Fruit fly (Drosophila melanogaster) whole organism, embryonic: Measurements from ENCODE around the gene sti.
A peak's percentile ranks its signal among the peaks of the same experiment; 100 is the strongest.

Source experiments
- Adf1 ChIP-seq: fragments of 200-800 bp; sonication (Bioruptor generic); IDR thresholded peaks from 2 replicates; pipeline ENCODE4 v1.3.6; 2022; ENCODE audit warnings: missing biosample characterization, missing genetic modification characterization
- BEAF-32 ChIP-seq: fragments of 200-800 bp; sonication (Bioruptor generic); optimal IDR thresholded peaks from 3 replicates; lab custom pipeline; 2017; ENCODE audit warnings: missing biosample characterization, missing genetic modification characterization, mild to moderate bottlenecking, moderate library complexity, missing genetic modification reagents
- CG10274 ChIP-seq: fragments of 200-800 bp; sonication (Bioruptor generic); optimal IDR thresholded peaks from 3 replicates; lab custom pipeline; 2017; ENCODE audit warnings: missing biosample characterization, mild to moderate bottlenecking, missing genetic modification characterization
- CG11695 ChIP-seq: fragments of 200-800 bp; sonication (Bioruptor generic); IDR thresholded peaks from 3 replicates; pipeline ENCODE4 v1.3.6; 2022; ENCODE audit warnings: missing biosample characterization, missing genetic modification characterization
- CG12391 ChIP-seq: fragments of 200-800 bp; sonication (Bioruptor generic); optimal IDR thresholded peaks from 3 replicates; lab custom pipeline; 2018; ENCODE audit warnings: missing biosample characterization, mild to moderate bottlenecking, missing genetic modification characterization, moderate library complexity
- CG16813 ChIP-seq: fragments of 200-800 bp; sonication (Bioruptor generic); IDR thresholded peaks from 3 replicates; pipeline ENCODE4 v1.3.6; 2022; ENCODE audit warnings: missing biosample characterization, missing genetic modification characterization; ENCODE audit not compliant: partially characterized antibody
- CG17612 ChIP-seq: fragments of 200-800 bp; sonication (Bioruptor generic); IDR thresholded peaks from 2 replicates; pipeline ENCODE4 v1.3.6; 2022; ENCODE audit warnings: missing biosample characterization, missing genetic modification characterization
- CG1832 ChIP-seq: fragments of 200-800 bp; sonication (Bioruptor generic); optimal IDR thresholded peaks from 2 replicates; lab custom pipeline; 2017; ENCODE audit warnings: missing biosample characterization, mild to moderate bottlenecking, missing genetic modification characterization, inconsistent platforms
- CG2120 ChIP-seq: fragments of 200-800 bp; sonication (Bioruptor generic); optimal IDR thresholded peaks from 3 replicates; lab custom pipeline; 2016; ENCODE audit warnings: missing biosample characterization, missing genetic modification characterization
- CG2199 ChIP-seq: fragments of 200-800 bp; sonication (Bioruptor generic); IDR thresholded peaks from 3 replicates; pipeline ENCODE4 v1.3.6; 2022; ENCODE audit warnings: missing biosample characterization, missing genetic modification characterization
- CG30431 ChIP-seq: fragments of 200-800 bp; sonication (Bioruptor generic); optimal IDR thresholded peaks from 2 replicates; lab custom pipeline; 2017; ENCODE audit warnings: missing biosample characterization, missing genetic modification characterization
- CG3281 ChIP-seq: fragments of 200-800 bp; sonication (Bioruptor generic); optimal IDR thresholded peaks from 3 replicates; lab custom pipeline; 2017; ENCODE audit warnings: missing biosample characterization, mild to moderate bottlenecking, missing genetic modification characterization
- CG33557 ChIP-seq: fragments of 200-800 bp; sonication (Bioruptor generic); optimal IDR thresholded peaks from 2 replicates; lab custom pipeline; 2019; ENCODE audit warnings: missing biosample characterization, mild to moderate bottlenecking, missing genetic modification characterization, moderate library complexity
- CG4360 ChIP-seq: fragments of 200-800 bp; sonication (Bioruptor generic); IDR thresholded peaks from 2 replicates; pipeline ENCODE4 v1.3.6; 2022; ENCODE audit warnings: missing biosample characterization, missing genetic modification characterization
- CG4820 ChIP-seq: fragments of 200-800 bp; sonication (Bioruptor generic); optimal IDR thresholded peaks from 3 replicates; lab custom pipeline; 2016; ENCODE audit warnings: missing biosample characterization, missing genetic modification characterization
- CG7357 ChIP-seq: fragments of 200-800 bp; sonication (Bioruptor generic); IDR thresholded peaks from 3 replicates; pipeline ENCODE4 v1.3.6; 2022; ENCODE audit warnings: missing biosample characterization, missing genetic modification characterization
- CG9437 ChIP-seq: fragments of 200-800 bp; sonication (Bioruptor generic); optimal IDR thresholded peaks from 2 replicates; lab custom pipeline; 2018; ENCODE audit warnings: missing biosample characterization, mild to moderate bottlenecking, missing genetic modification characterization
- CG9609 ChIP-seq: fragments of 200-800 bp; sonication (Bioruptor generic); optimal IDR thresholded peaks from 3 replicates; lab custom pipeline; 2016; ENCODE audit warnings: missing biosample characterization, missing genetic modification characterization
- CG9727 ChIP-seq: fragments of 200-800 bp; sonication (Bioruptor generic); optimal IDR thresholded peaks from 3 replicates; lab custom pipeline; 2017; ENCODE audit warnings: missing biosample characterization, mild to moderate bottlenecking, missing genetic modification characterization
- CG9817 ChIP-seq: fragments of 200-800 bp; sonication (Bioruptor generic); optimal IDR thresholded peaks from 2 replicates; lab custom pipeline; 2018; ENCODE audit warnings: missing biosample characterization, mild to moderate bottlenecking, missing genetic modification characterization, moderate library complexity
- Dek ChIP-seq: fragments of 200-800 bp; sonication (Bioruptor generic); optimal IDR thresholded peaks from 3 replicates; lab custom pipeline; 2019; ENCODE audit warnings: missing biosample characterization, mild to moderate bottlenecking, missing genetic modification characterization, moderate library complexity
- Gsc ChIP-seq: fragments of 200-800 bp; sonication (Bioruptor generic); IDR thresholded peaks from 2 replicates; pipeline ENCODE4 v1.3.6; 2022; ENCODE audit warnings: missing biosample characterization, missing genetic modification characterization
- MBD-R2 ChIP-seq: fragments of 200-800 bp; sonication (Bioruptor generic); IDR thresholded peaks from 2 replicates; pipeline ENCODE4 v1.3.6; 2022; ENCODE audit warnings: missing biosample characterization, missing genetic modification characterization
- MTF-1 ChIP-seq: fragments of 200-800 bp; sonication (Bioruptor generic); optimal IDR thresholded peaks from 2 replicates; lab custom pipeline; 2018; ENCODE audit warnings: missing biosample characterization, mild to moderate bottlenecking, missing genetic modification characterization, borderline replicate concordance
- Mes4 ChIP-seq: fragments of 200-800 bp; sonication (Bioruptor generic); optimal IDR thresholded peaks from 2 replicates; lab custom pipeline; 2016; ENCODE audit warnings: missing biosample characterization, missing genetic modification characterization
- Poxn ChIP-seq: fragments of 200-800 bp; sonication (Bioruptor generic); IDR thresholded peaks from 2 replicates; pipeline ENCODE4 v1.3.6; 2022; ENCODE audit warnings: missing biosample characterization, missing genetic modification characterization
- Side ChIP-seq: fragments of 200-800 bp; sonication (Bioruptor generic); optimal IDR thresholded peaks from 2 replicates; lab custom pipeline; 2016; ENCODE audit warnings: missing biosample characterization, missing genetic modification characterization
- Sry-δ ChIP-seq: fragments of 200-800 bp; sonication (Bioruptor generic); optimal IDR thresholded peaks from 2 replicates; lab custom pipeline; 2016; ENCODE audit warnings: missing biosample characterization, missing genetic modification characterization
- Stat92E ChIP-seq, 3 experiments: fragments of >200 bp in 2 of 3; fragments of 200-800 bp in 1 of 3; sonication (Bioruptor generic) in 1 of 3; optimal IDR thresholded peaks; 2 replicates each; lab custom pipeline; 2017 to 2019; ENCODE audit warnings: missing biosample characterization in 3 of 3, missing genetic modification characterization in 3 of 3, mild to moderate bottlenecking in 1 of 3, moderate library complexity in 1 of 3
- Xrp1 ChIP-seq: fragments of 200-800 bp; sonication (Bioruptor generic); IDR thresholded peaks from 2 replicates; pipeline ENCODE4 v1.3.6; 2022; ENCODE audit warnings: missing biosample characterization, missing genetic modification characterization
- aop ChIP-seq: fragments of 200-800 bp; sonication (Bioruptor generic); IDR thresholded peaks from 2 replicates; pipeline ENCODE4 v1.3.6; 2022; ENCODE audit warnings: missing biosample characterization, missing genetic modification characterization
- ap ChIP-seq: fragments of 200-800 bp; sonication (Bioruptor generic); IDR thresholded peaks from 2 replicates; pipeline ENCODE4 v1.3.6; 2022; ENCODE audit warnings: missing biosample characterization, missing genetic modification characterization
- ase ChIP-seq: fragments of 200-800 bp; sonication (Bioruptor generic); IDR thresholded peaks from 3 replicates; pipeline ENCODE4 v1.3.6; 2022; ENCODE audit warnings: missing biosample characterization, missing genetic modification characterization
- bigmax ChIP-seq: fragments of 200-800 bp; sonication (Bioruptor generic); optimal IDR thresholded peaks from 2 replicates; lab custom pipeline; 2018; ENCODE audit warnings: missing biosample characterization, mild to moderate bottlenecking, missing genetic modification characterization
- dati ChIP-seq: fragments of 200-800 bp; sonication (Bioruptor generic); IDR thresholded peaks from 2 replicates; pipeline ENCODE4 v1.3.6; 2022; ENCODE audit warnings: missing biosample characterization, missing genetic modification characterization
- dmrt11E ChIP-seq: fragments of 200-800 bp; sonication (Bioruptor generic); optimal IDR thresholded peaks from 3 replicates; lab custom pipeline; 2018; ENCODE audit warnings: missing biosample characterization, mild to moderate bottlenecking, missing genetic modification characterization, moderate library complexity
- lov ChIP-seq, 2 experiments: fragments of 200-800 bp in 1 of 2; fragments of >200 bp in 1 of 2; sonication (Bioruptor generic) in 1 of 2; IDR thresholded peaks in 1 of 2; optimal IDR thresholded peaks in 1 of 2; 2 replicates in 1 of 2; 3 replicates in 1 of 2; pipeline versions ENCODE4 v1.3.6 to Lab custom; 2017 to 2022; ENCODE audit warnings: missing biosample characterization in 1 of 2, missing genetic modification characterization in 1 of 2
- nerfin-2 ChIP-seq: fragments of 200-800 bp; sonication (Bioruptor generic); IDR thresholded peaks from 2 replicates; pipeline ENCODE4 v1.3.6; 2022; ENCODE audit warnings: missing biosample characterization, missing genetic modification characterization; ENCODE audit not compliant: partially characterized antibody
- prd ChIP-seq, 3 experiments: fragments of >200 bp in 2 of 3; fragments of 200-800 bp in 1 of 3; sonication (Bioruptor generic) in 1 of 3; optimal IDR thresholded peaks in 2 of 3; IDR thresholded peaks in 1 of 3; 2 replicates in 2 of 3; 3 replicates in 1 of 3; pipeline versions ENCODE4 v1.3.6 to Lab custom; 2017 to 2022; ENCODE audit warnings: missing biosample characterization in 1 of 3, missing genetic modification characterization in 1 of 3
- ranshi ChIP-seq: fragments of 200-800 bp; sonication (Bioruptor generic); IDR thresholded peaks from 2 replicates; pipeline ENCODE4 v1.3.6; 2022; ENCODE audit warnings: missing biosample characterization, missing genetic modification characterization
- salm ChIP-seq: fragments of 200-800 bp; sonication (Bioruptor generic); optimal IDR thresholded peaks from 2 replicates; lab custom pipeline; 2018; ENCODE audit warnings: missing biosample characterization, mild to moderate bottlenecking, missing genetic modification characterization
- sens-2 ChIP-seq: fragments of 200-800 bp; sonication (Bioruptor generic); IDR thresholded peaks from 2 replicates; pipeline ENCODE4 v1.3.6; 2022; ENCODE audit warnings: missing biosample characterization, missing genetic modification characterization
- shn ChIP-seq: fragments of 200-800 bp; sonication (Bioruptor generic); optimal IDR thresholded peaks from 3 replicates; lab custom pipeline; 2016; ENCODE audit warnings: missing biosample characterization, missing genetic modification characterization
- slp2 ChIP-seq: fragments of 200-800 bp; sonication (Bioruptor generic); optimal IDR thresholded peaks from 2 replicates; lab custom pipeline; 2016; ENCODE audit warnings: missing biosample characterization, missing genetic modification characterization
- so ChIP-seq: fragments of 200-800 bp; sonication (Bioruptor generic); IDR thresholded peaks from 3 replicates; pipeline ENCODE4 v1.3.6; 2022; ENCODE audit warnings: missing biosample characterization, missing genetic modification characterization
- sqz ChIP-seq: fragments of 200-800 bp; sonication (Bioruptor generic); optimal IDR thresholded peaks from 3 replicates; lab custom pipeline; 2018; ENCODE audit warnings: missing biosample characterization, mild to moderate bottlenecking, missing genetic modification characterization
- sr ChIP-seq: fragments of 200-800 bp; sonication (Bioruptor generic); IDR thresholded peaks from 3 replicates; pipeline ENCODE4 v1.3.6; 2022; ENCODE audit warnings: missing biosample characterization, missing genetic modification characterization
- wdn ChIP-seq: fragments of 200-800 bp; sonication (Bioruptor generic); IDR thresholded peaks from 2 replicates; pipeline ENCODE4 v1.3.6; 2022; ENCODE audit warnings: missing biosample characterization, missing genetic modification characterization

sti gene

dm6 chr3L:12490418-12491035, 24.1 kb downstream of the sti start, which contains the start of gene CG10660 (continued):
- TF ChIP-seq Side (GFP tag; lab: Kevin White, UChicago) (peak; percentile 67), so (peak; percentile 91), dati (GFP tag; lab: Robert Waterston, UW) (peak; percentile 50; the same call in 1 of the 2 replicates), sr (GFP tag; lab: Robert Waterston, UW) (no peak), sens-2 (GFP tag; lab: Robert Waterston, UW) (peak; percentile 68), dmrt11E (tag; lab: Kevin White, UChicago) (peak; percentile 77), shn (peak; percentile 22), CG33557 (peak; percentile 52), bigmax (GFP tag; lab: Kevin White, UChicago) (no peak), CG30431 (GFP tag; lab: Kevin White, UChicago) (peak; percentile 73), CG9609 (peak; percentile 31), CG17612 (GFP tag; lab: Robert Waterston, UW) (peak; percentile 64; the same call in 1 of the 2 replicates), ap (GFP tag; lab: Robert Waterston, UW) (peak; percentile 81), Sry-δ (peak; percentile 8), CG4360 (GFP tag; lab: Robert Waterston, UW) (0 out of 2 replicates have a peak, but pooled peaks have one; percentile 42), Gsc (GFP tag; lab: Robert Waterston, UW) (no peak; the same call in 1 of the 2 replicates), aop (GFP tag; lab: Robert Waterston, UW) (0 out of 2 replicates have a peak, but pooled peaks have one; percentile 39), sqz (peak; percentile 64), CG12391 (peak; percentile 92), salm (tag; lab: Kevin White, UChicago) (peak; percentile 90), prd (optimal IDR thresholded peaks at IDR 0.05; lab: Kevin White, UChicago) (no peak), prd (GFP tag; IDR thresholded peaks at IDR 0.05; lab: Robert Waterston, UW) (peak; percentile 87), CG10274 (GFP tag; lab: Kevin White, UChicago) (peak; percentile 12), CG2199 (no peak; the same call in 2 of the 3 replicates), nerfin-2 (GFP tag; lab: Robert Waterston, UW) (no peak), wdn (GFP tag; lab: Robert Waterston, UW) (peak; percentile 75), CG3281 (peak; percentile 80), lov (optimal IDR thresholded peaks at IDR 0.05; lab: Kevin White, UChicago) (no peak), lov (GFP tag; IDR thresholded peaks at IDR 0.05; lab: Robert Waterston, UW) (peak; percentile 76; the same call in 1 of the 3 replicates), BEAF-32 (GFP tag; lab: Kevin White, UChicago) (no peak), slp2 (peak; percentile 68), CG11695 (GFP tag; lab: Robert Waterston, UW) (peak; percentile 87), CG9817 (peak; percentile 74), CG9437 (GFP tag; lab: Kevin White, UChicago) (peak; percentile 77), CG4820 (GFP tag; lab: Kevin White, UChicago) (peak; percentile 87), ase (GFP tag; lab: Robert Waterston, UW) (peak; percentile 79), Poxn (GFP tag; lab: Robert Waterston, UW) (no peak), CG9727 (peak; percentile 84), CG7357 (GFP tag; lab: Robert Waterston, UW) (peak; percentile 73), Adf1 (GFP tag; lab: Robert Waterston, UW) (peak; percentile 59), CG2120 (GFP tag; lab: Kevin White, UChicago) (peak; percentile 85), Mes4 (GFP tag; lab: Kevin White, UChicago) (peak; percentile 74), ranshi (GFP tag; lab: Robert Waterston, UW) (peak; percentile 89), CG16813 (GFP tag; lab: Robert Waterston, UW) (no peak), CG1832 (no peak), MBD-R2 (peak; percentile 54; the same call in 1 of the 2 replicates), Xrp1 (GFP tag; lab: Robert Waterston, UW) (peak; percentile 91), MTF-1 (GFP tag; lab: Kevin White, UChicago) (peak; percentile 77), Stat92E (GFP tag; optimal IDR thresholded peaks at IDR 0.05; lab: Kevin White, UChicago) (peak in 1 of 3 experiments; percentile 52), Dek (peak; percentile 86)
